Worm (Caenorhabditis elegans): Measurements from ENCODE around the gene natb-1.

- no peak for TF ChIP-seq B0310.2 (tag; optimal IDR thresholded peaks at IDR 0.05)
- no peak for TF ChIP-seq sea-1 (GFP tag; conservative IDR thresholded peaks at IDR 0.05)
- no peak for TF ChIP-seq flt-1 (GFP tag; IDR thresholded peaks at IDR 0.05)
- no peak for TF ChIP-seq pes-1 (GFP tag; IDR thresholded peaks at IDR 0.05)
- no peak for TF ChIP-seq ama-1 (optimal IDR thresholded peaks at IDR 0.05)
- no peak for TF ChIP-seq hmbx-1 (tag; optimal IDR thresholded peaks at IDR 0.05)
- TF ChIP-seq ceh-36 (tag; optimal IDR thresholded peaks at IDR 0.05) = no peak
- TF ChIP-seq F13C5.2 (tag; optimal IDR thresholded peaks at IDR 0.05) = no peak
- TF ChIP-seq ets-7 (tag; optimal IDR thresholded peaks at IDR 0.05) = no peak
Measured at ce11 chrV:7994570-7994969, 11.3 kb upstream of the natb-1 start, which contains the start of gene ceh-76.
